Fruit fly (Drosophila melanogaster) Kc167 (cell line): ENCODE measurements around the gene ac.

ENCODE experiments used
- Sin3A ChIP-seq: fragments of >200 bp; optimal IDR thresholded peaks from 2 replicates; lab custom pipeline; 2018; ENCODE audit warnings: missing external identifiers
- h ChIP-seq: fragments of >200 bp; optimal IDR thresholded peaks from 3 replicates; lab custom pipeline; 2018; ENCODE audit warnings: missing external identifiers
- psq ChIP-seq: fragments of >200 bp; optimal IDR thresholded peaks from 2 replicates; lab custom pipeline; 2017; ENCODE audit warnings: missing external identifiers
- ttk ChIP-seq: sonication (Bioruptor generic); optimal IDR thresholded peaks from 2 replicates; lab custom pipeline; 2017; ENCODE audit warnings: missing external identifiers

dm6 chrX:406306-406705, 36.5 kb downstream of the ac start:
- no peak for TF ChIP-seq h (lab: Kevin White, UChicago)
- no peak for TF ChIP-seq psq (lab: Kevin White, UChicago)
- no peak for TF ChIP-seq ttk (lab: Kevin White, UChicago)
- no peak for TF ChIP-seq Sin3A (lab: Kevin White, UChicago)
